Fruit fly (Drosophila melanogaster) whole organism, pupa: ENCODE measurements around the gene CG43085.

ENCODE experiments used
- CG10348 ChIP-seq: fragments of 200-800 bp; sonication (Bioruptor generic); IDR thresholded peaks from 2 replicates; pipeline ENCODE4 v1.3.6; 2022; ENCODE audit warnings: missing biosample characterization, missing genetic modification characterization
- CG15710 ChIP-seq: fragments of 200-800 bp; sonication (Bioruptor generic); optimal IDR thresholded peaks from 2 replicates; lab custom pipeline; 2018; ENCODE audit warnings: missing biosample characterization, mild to moderate bottlenecking, missing genetic modification characterization, moderate library complexity
- CG17806 ChIP-seq: fragments of 200-800 bp; sonication (Bioruptor generic); optimal IDR thresholded peaks from 2 replicates; lab custom pipeline; 2018; ENCODE audit warnings: missing biosample characterization, mild to moderate bottlenecking, missing genetic modification characterization, moderate library complexity
- CG32121 ChIP-seq: fragments of 200-800 bp; sonication (Bioruptor generic); IDR thresholded peaks from 2 replicates; pipeline ENCODE4 v1.3.6; 2022; ENCODE audit warnings: missing biosample characterization, missing genetic modification characterization
- CG34367 ChIP-seq: fragments of 200-800 bp; sonication (Bioruptor generic); optimal IDR thresholded peaks from 2 replicates; lab custom pipeline; 2018; ENCODE audit warnings: missing biosample characterization, mild to moderate bottlenecking, missing genetic modification characterization
- CG8301 ChIP-seq: fragments of 200-800 bp; sonication (Bioruptor generic); optimal IDR thresholded peaks from 2 replicates; lab custom pipeline; 2018; ENCODE audit warnings: missing biosample characterization, mild to moderate bottlenecking, missing genetic modification characterization
- EcR ChIP-seq: fragments of 200-800 bp; sonication (Bioruptor generic); optimal IDR thresholded peaks from 3 replicates; lab custom pipeline; 2019; ENCODE audit warnings: missing biosample characterization, missing genetic modification characterization, mild to moderate bottlenecking, moderate library complexity, missing genetic modification reagents
- fd96Ca ChIP-seq: fragments of 200-800 bp; sonication (Bioruptor generic); IDR thresholded peaks from 3 replicates; pipeline ENCODE4 v1.3.6; 2022; ENCODE audit warnings: missing biosample characterization, missing genetic modification characterization
- gl ChIP-seq: fragments of 200-800 bp; sonication (Bioruptor generic); optimal IDR thresholded peaks from 2 replicates; lab custom pipeline; 2018; ENCODE audit warnings: missing biosample characterization, mild to moderate bottlenecking, missing genetic modification characterization
- rn ChIP-seq: fragments of 200-800 bp; sonication (Bioruptor generic); IDR thresholded peaks from 2 replicates; pipeline ENCODE4 v1.3.6; 2022; ENCODE audit warnings: missing biosample characterization, missing genetic modification characterization

DNA sequence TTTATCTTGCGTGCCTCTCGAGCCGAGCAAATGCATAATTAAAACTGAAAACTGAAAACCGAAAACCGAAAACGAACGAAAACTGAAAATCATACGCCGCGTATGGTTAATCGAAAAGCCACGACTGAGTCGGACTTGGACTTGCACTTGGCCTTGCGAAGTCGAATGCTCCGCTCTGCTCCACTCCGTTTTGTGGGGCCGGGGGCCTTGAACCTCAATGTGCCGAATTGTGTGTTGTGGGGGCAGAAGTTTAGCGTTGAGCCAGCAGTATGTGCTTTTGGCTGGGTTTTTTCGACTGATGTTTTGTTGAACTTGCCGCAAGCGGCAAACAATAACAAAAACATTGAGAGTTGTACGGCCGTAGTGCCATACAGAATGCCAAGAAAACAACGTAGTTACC is 31.3 kb downstream of the CG43085 start:
- no peak for TF ChIP-seq CG8301 (tag; lab: Kevin White, UChicago)
- TF ChIP-seq CG10348 (GFP tag; lab: Robert Waterston, UW), result no peak
- TF ChIP-seq CG32121, result no peak
- no peak for TF ChIP-seq CG15710 (tag; lab: Kevin White, UChicago)
- no peak for TF ChIP-seq CG34367 (tag; lab: Kevin White, UChicago)
- no peak for TF ChIP-seq CG17806 (tag; lab: Kevin White, UChicago)
- no peak for TF ChIP-seq fd96Ca
- no peak for TF ChIP-seq gl (tag; lab: Kevin White, UChicago)
- TF ChIP-seq EcR (GFP tag; lab: Kevin White, UChicago), result no peak
- TF ChIP-seq rn (GFP tag; lab: Robert Waterston, UW), result no peak
